Worm (Caenorhabditis elegans) whole organism, L1 larva: ENCODE data around the gene jmjd-1.2.

Source experiments
- C04F5.9 ChIP-seq: sonication (generic microtip); optimal IDR thresholded peaks from 2 replicates; lab custom pipeline; 2016; ENCODE audit warnings: missing genetic modification characterization, missing compliant biosample characterization
- C16A3.4 ChIP-seq: fragments of 150-350 bp; optimal IDR thresholded peaks from 2 replicates; lab custom pipeline; 2014; ENCODE audit warnings: missing biosample characterization, missing genetic modification characterization
- C34B4.2 ChIP-seq: sonication (generic microtip); optimal IDR thresholded peaks from 2 replicates; lab custom pipeline; 2017; ENCODE audit warnings: mild to moderate bottlenecking, missing genetic modification characterization, missing compliant biosample characterization
- Y116A8C.19 ChIP-seq: sonication (generic microtip); optimal IDR thresholded peaks from 2 replicates; lab custom pipeline; 2016; ENCODE audit warnings: missing compliant biosample characterization, missing genetic modification characterization, borderline replicate concordance
- ama-1 ChIP-seq: fragments of 150-350 bp; optimal IDR thresholded peaks from 2 replicates; lab custom pipeline; 2014
- blmp-1 ChIP-seq: fragments of 150-350 bp; optimal IDR thresholded peaks from 2 replicates; lab custom pipeline; 2014; ENCODE audit warnings: missing biosample characterization, missing genetic modification characterization
- ceh-63 ChIP-seq: fragments of 200-800 bp; sonication (Bioruptor generic); optimal IDR thresholded peaks from 2 replicates; lab custom pipeline; 2018; ENCODE audit warnings: mild to moderate bottlenecking, missing genetic modification characterization, missing compliant biosample characterization
- ceh-8 ChIP-seq: fragments of 200-800 bp; sonication (Bioruptor generic); optimal IDR thresholded peaks from 2 replicates; lab custom pipeline; 2018; ENCODE audit warnings: mild to moderate bottlenecking, missing genetic modification characterization, moderate library complexity, missing compliant biosample characterization
- ceh-82 ChIP-seq, 3 experiments: fragments of 150-350 bp in 1 of 3; sonication (generic microtip) in 2 of 3; optimal IDR thresholded peaks; 2 replicates each; lab custom pipeline; 2014 to 2017; ENCODE audit warnings: missing biosample characterization in 3 of 3, missing genetic modification characterization in 3 of 3
- dpl-1 ChIP-seq, 3 experiments: fragments of 150-350 bp in 2 of 3; sonication (generic microtip) in 1 of 3; optimal IDR thresholded peaks; 2 replicates each; lab custom pipeline; 2014 to 2017; ENCODE audit warnings: missing biosample characterization in 3 of 3, missing genetic modification characterization in 3 of 3, missing genetic modification reagents in 3 of 3
- dsc-1 ChIP-seq: sonication (generic microtip); optimal IDR thresholded peaks from 2 replicates; lab custom pipeline; 2016; ENCODE audit warnings: mild to moderate bottlenecking, missing genetic modification characterization, missing compliant biosample characterization
- efl-1 ChIP-seq, 4 experiments: fragments of 150-350 bp; optimal IDR thresholded peaks in 3 of 4; peaks in 1 of 4; 1 replicate in 1 of 4; 2 replicates in 3 of 4; lab custom pipeline; 2014; ENCODE audit warnings: missing biosample characterization in 2 of 4, missing genetic modification characterization in 2 of 4, missing genetic modification reagents in 2 of 4
- egl-13 ChIP-seq: sonication (generic microtip); optimal IDR thresholded peaks from 2 replicates; lab custom pipeline; 2016; ENCODE audit warnings: missing genotype, missing genetic modification reagents, missing genetic modification characterization, missing compliant biosample characterization
- elt-2 ChIP-seq: sonication (generic microtip); optimal IDR thresholded peaks from 2 replicates; lab custom pipeline; 2016; ENCODE audit warnings: missing genetic modification characterization, mild to moderate bottlenecking, inconsistent platforms, missing compliant biosample characterization, missing genetic modification reagents
- elt-3 ChIP-seq, 6 experiments: fragments of 150-350 bp in 1 of 6; sonication (generic microtip); optimal IDR thresholded peaks; 2 replicates each; lab custom pipeline; 2017 to 2018; ENCODE audit warnings: missing biosample characterization in 6 of 6, missing genetic modification characterization in 6 of 6, inconsistent platforms in 1 of 6
- ets-5 ChIP-seq: fragments of 200-800 bp; sonication (Bioruptor generic); IDR thresholded peaks from 2 replicates; pipeline ENCODE4 v1.3.6; 2022; ENCODE audit warnings: missing genetic modification characterization, missing compliant biosample characterization
- fkh-4 ChIP-seq: sonication (generic microtip); optimal IDR thresholded peaks from 2 replicates; lab custom pipeline; 2016; ENCODE audit warnings: missing compliant biosample characterization, missing genetic modification characterization, borderline replicate concordance
- fkh-8 ChIP-seq: sonication (generic microtip); optimal IDR thresholded peaks from 2 replicates; lab custom pipeline; 2016; ENCODE audit warnings: mild to moderate bottlenecking, missing genetic modification characterization, missing compliant biosample characterization
- fos-1 ChIP-seq: fragments of 150-350 bp; optimal IDR thresholded peaks from 2 replicates; lab custom pipeline; 2014; ENCODE audit warnings: missing biosample characterization, missing genetic modification characterization
- hlh-17 ChIP-seq: fragments of 200-800 bp; sonication (Bioruptor generic); optimal IDR thresholded peaks from 2 replicates; lab custom pipeline; 2018; ENCODE audit warnings: missing genetic modification characterization, mild to moderate bottlenecking, missing compliant biosample characterization, moderate library complexity, borderline replicate concordance
- hlh-4 ChIP-seq: sonication (generic microtip); optimal IDR thresholded peaks from 2 replicates; lab custom pipeline; 2016; ENCODE audit warnings: mild to moderate bottlenecking, missing genetic modification characterization, missing compliant biosample characterization
- hpl-2 ChIP-seq: fragments of 150-350 bp; optimal IDR thresholded peaks from 2 replicates; lab custom pipeline; 2014; ENCODE audit warnings: missing biosample characterization, missing genetic modification reagents, missing genetic modification characterization
- isw-1 ChIP-seq: fragments of 200-800 bp; sonication (Bioruptor generic); IDR thresholded peaks from 2 replicates; pipeline ENCODE4 v1.3.6; 2022; ENCODE audit warnings: missing genetic modification characterization, missing compliant biosample characterization
- lin-13 ChIP-seq: fragments of 150-350 bp; optimal IDR thresholded peaks from 2 replicates; lab custom pipeline; 2014; ENCODE audit warnings: missing biosample characterization, missing genetic modification reagents, missing genetic modification characterization
- lin-14 ChIP-seq: fragments of 200-800 bp; sonication (Bioruptor generic); optimal IDR thresholded peaks from 2 replicates; lab custom pipeline; 2018; ENCODE audit warnings: mild to moderate bottlenecking, missing genetic modification characterization, moderate library complexity, missing compliant biosample characterization
- lin-39 ChIP-seq: fragments of 150-350 bp; optimal IDR thresholded peaks from 2 replicates; lab custom pipeline; 2014; ENCODE audit warnings: missing biosample characterization, missing genetic modification reagents, missing genetic modification characterization
- mdl-1 ChIP-seq, 2 experiments: fragments of 150-350 bp; optimal IDR thresholded peaks; 2 replicates each; lab custom pipeline; 2014 to 2017; ENCODE audit warnings: missing biosample characterization in 2 of 2, missing genetic modification characterization in 2 of 2, inconsistent platforms in 1 of 2
- mef-2 ChIP-seq: fragments of 150-350 bp; optimal IDR thresholded peaks from 2 replicates; lab custom pipeline; 2014; ENCODE audit warnings: missing biosample characterization, missing genetic modification characterization
- mep-1 ChIP-seq: fragments of 150-350 bp; optimal IDR thresholded peaks from 2 replicates; lab custom pipeline; 2014; ENCODE audit warnings: missing biosample characterization, missing genetic modification characterization
- nhr-11 ChIP-seq: fragments of 150-350 bp; optimal IDR thresholded peaks from 2 replicates; lab custom pipeline; 2014; ENCODE audit warnings: missing biosample characterization, missing genetic modification characterization
- nhr-12 ChIP-seq: sonication (generic microtip); optimal IDR thresholded peaks from 2 replicates; lab custom pipeline; 2017; ENCODE audit warnings: missing biosample characterization, missing genetic modification characterization
- nhr-19 ChIP-seq: fragments of 200-800 bp; sonication (Bioruptor generic); conservative IDR thresholded peaks from 2 replicates; pipeline ENCODE4 v1.3.6; 2022; ENCODE audit warnings: missing genetic modification characterization, missing compliant biosample characterization
- nhr-28 ChIP-seq: fragments of 150-350 bp; optimal IDR thresholded peaks from 2 replicates; lab custom pipeline; 2014; ENCODE audit warnings: missing biosample characterization, missing genetic modification characterization
- nhr-47 ChIP-seq: sonication (generic microtip); optimal IDR thresholded peaks from 2 replicates; lab custom pipeline; 2016; ENCODE audit warnings: mild to moderate bottlenecking, missing genetic modification characterization, moderate library complexity, missing compliant biosample characterization
- nhr-76 ChIP-seq: sonication (generic microtip); optimal IDR thresholded peaks from 2 replicates; lab custom pipeline; 2017; ENCODE audit warnings: missing biosample characterization, missing genetic modification characterization
- nhr-84 ChIP-seq: sonication (generic microtip); optimal IDR thresholded peaks from 2 replicates; lab custom pipeline; 2017; ENCODE audit warnings: missing biosample characterization, missing genetic modification characterization
- nhr-85 ChIP-seq: sonication (generic microtip); peaks from one replicate; lab custom pipeline; 2016; ENCODE audit warnings: missing genetic modification characterization, inconsistent platforms, missing compliant biosample characterization
- rnt-1 ChIP-seq: sonication (generic microtip); optimal IDR thresholded peaks from 2 replicates; lab custom pipeline; 2016; ENCODE audit warnings: mild to moderate bottlenecking, missing genetic modification characterization, moderate library complexity, missing compliant biosample characterization
- snpc-4 ChIP-seq: fragments of 150-350 bp; optimal IDR thresholded peaks from 2 replicates; lab custom pipeline; 2014; ENCODE audit warnings: missing biosample characterization, missing genetic modification characterization
- sptf-1 ChIP-seq: fragments of 150-350 bp; optimal IDR thresholded peaks from 2 replicates; lab custom pipeline; 2014; ENCODE audit warnings: missing biosample characterization, missing genetic modification characterization
- sup-37 ChIP-seq: fragments of 200-800 bp; sonication (Bioruptor generic); optimal IDR thresholded peaks from 2 replicates; lab custom pipeline; 2018; ENCODE audit warnings: mild to moderate bottlenecking, missing genetic modification characterization, missing compliant biosample characterization
- tbx-2 ChIP-seq: sonication (generic microtip); optimal IDR thresholded peaks from 2 replicates; lab custom pipeline; 2016; ENCODE audit warnings: missing genetic modification characterization, missing compliant biosample characterization
- unc-30 ChIP-seq: sonication (generic microtip); optimal IDR thresholded peaks from 2 replicates; lab custom pipeline; 2017; ENCODE audit warnings: missing biosample characterization, missing genetic modification characterization
- unc-62 ChIP-seq: fragments of 150-350 bp; optimal IDR thresholded peaks from 2 replicates; lab custom pipeline; 2014; ENCODE audit warnings: missing biosample characterization, missing genetic modification reagents, missing genetic modification characterization
- unc-98 ChIP-seq: fragments of 200-800 bp; sonication (Bioruptor generic); IDR thresholded peaks from 2 replicates; pipeline ENCODE4 v1.3.6; 2022; ENCODE audit warnings: missing genetic modification characterization, missing compliant biosample characterization
- xbp-1 ChIP-seq: sonication (generic microtip); optimal IDR thresholded peaks from 2 replicates; lab custom pipeline; 2016; ENCODE audit warnings: missing genetic modification characterization, missing compliant biosample characterization
- zag-1 ChIP-seq: fragments of 150-350 bp; optimal IDR thresholded peaks from 2 replicates; lab custom pipeline; 2014; ENCODE audit warnings: missing biosample characterization, missing genetic modification characterization
- ztf-11 ChIP-seq, 2 experiments: sonication (generic microtip); optimal IDR thresholded peaks; 2 replicates each; lab custom pipeline; 2016 to 2017; ENCODE audit warnings: missing genetic modification characterization in 2 of 2, missing biosample characterization in 1 of 2, missing compliant biosample characterization in 1 of 2

The jmjd-1.2 gene

ce11 chrIV:4660151-4661041 lies at the start of gene jmjd-1.2, which contains the start of gene F29B9.11 (continued):
- TF ChIP-seq hpl-2 (GFP tag; lab: Kevin White, UChicago): peak; percentile 86
- TF ChIP-seq mep-1 (tag; lab: Kevin White, UChicago): peak; percentile 62
- TF ChIP-seq nhr-12 (tag; lab: Kevin White, UChicago): no peak
- TF ChIP-seq ets-5 (GFP tag; lab: Robert Waterston, UW): no peak
- TF ChIP-seq isw-1: peak; percentile 93
- peak; percentile 95 for TF ChIP-seq lin-14 (GFP tag; lab: Kevin White, UChicago)
- TF ChIP-seq nhr-28 (tag; lab: Kevin White, UChicago): no peak
- peak; percentile 64 to 90 (median 82) for TF ChIP-seq ceh-82 (tag; optimal IDR thresholded peaks at IDR 0.05; lab: Kevin White, UChicago)
- TF ChIP-seq egl-13 (tag; lab: Kevin White, UChicago): peak; percentile 95
- TF ChIP-seq lin-13 (GFP tag; lab: Kevin White, UChicago): peak; percentile 86
- peak; percentile 33 for TF ChIP-seq snpc-4 (tag; lab: Kevin White, UChicago)
- TF ChIP-seq C04F5.9 (tag; lab: Kevin White, UChicago): peak; percentile 79
- peak; percentile 98 for TF ChIP-seq tbx-2 (tag; lab: Kevin White, UChicago)
- TF ChIP-seq zag-1: peak; percentile 49
- peak; percentile 73 for TF ChIP-seq lin-39
- peak; percentile 95 for TF ChIP-seq rnt-1 (tag; lab: Kevin White, UChicago)
- peak; percentile 68 for TF ChIP-seq sup-37 (GFP tag; lab: Kevin White, UChicago)
- peak; percentile 74 for TF ChIP-seq Y116A8C.19 (tag; lab: Kevin White, UChicago)
- peak; percentile 79 for TF ChIP-seq fos-1
- peak; percentile 98 for TF ChIP-seq unc-98 (GFP tag; lab: Robert Waterston, UW)
- no peak for TF ChIP-seq sptf-1 (tag; lab: Kevin White, UChicago)
- TF ChIP-seq ztf-11 (tag; optimal IDR thresholded peaks at IDR 0.05; lab: Kevin White, UChicago): peak in 1 of 2 experiments; percentile 91
- TF ChIP-seq nhr-47 (tag; lab: Kevin White, UChicago): peak; percentile 96
- TF ChIP-seq nhr-11 (tag; lab: Kevin White, UChicago): peak; percentile 80
- TF ChIP-seq hlh-17 (GFP tag; lab: Kevin White, UChicago): no peak
- peak; percentile 57 for TF ChIP-seq ama-1
- peak; percentile 94 for TF ChIP-seq dsc-1 (tag; lab: Kevin White, UChicago)
- peak; percentile 72 to 78 (median 77) for TF ChIP-seq dpl-1 (GFP tag; optimal IDR thresholded peaks at IDR 0.05; lab: Kevin White, UChicago)
- TF ChIP-seq mef-2 (tag; lab: Kevin White, UChicago): no peak
- TF ChIP-seq C16A3.4 (tag; lab: Kevin White, UChicago): peak; percentile 80
- peak; percentile 90 for TF ChIP-seq nhr-19 (GFP tag; lab: Robert Waterston, UW)
- TF ChIP-seq nhr-76 (tag; lab: Kevin White, UChicago): no peak
- TF ChIP-seq unc-30 (tag; lab: Kevin White, UChicago): no peak
- TF ChIP-seq hlh-4 (tag; lab: Kevin White, UChicago): no peak
- peak; percentile 42 for TF ChIP-seq ceh-8 (GFP tag; lab: Kevin White, UChicago)

DNA sequence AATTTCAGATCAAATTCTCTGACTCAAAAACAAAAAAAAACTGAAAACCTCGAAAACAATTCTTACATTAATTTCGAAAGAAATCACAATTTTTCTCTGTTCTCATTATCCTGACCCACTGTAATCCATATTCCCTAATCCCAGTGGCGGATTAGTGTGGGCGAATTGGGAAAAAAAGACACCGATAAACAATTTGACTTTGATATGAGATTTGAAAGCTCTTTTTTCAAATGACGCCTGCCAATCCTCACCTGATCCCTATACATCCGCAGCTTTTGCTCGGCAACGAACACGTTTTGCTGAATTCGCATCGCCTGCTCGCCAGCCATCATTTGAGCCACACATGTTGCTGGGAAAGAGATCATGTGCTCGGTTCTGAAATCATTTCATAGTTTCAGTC lies 49.1 kb upstream of the jmjd-1.2 start:
- TF ChIP-seq unc-30 (tag; lab: Kevin White, UChicago) (no peak), ztf-11 (tag; optimal IDR thresholded peaks at IDR 0.05; lab: Kevin White, UChicago) (no peak), xbp-1 (tag; lab: Kevin White, UChicago) (no peak), fkh-4 (tag; lab: Kevin White, UChicago) (no peak), C34B4.2 (tag; lab: Kevin White, UChicago) (no peak), zag-1 (no peak), mef-2 (tag; lab: Kevin White, UChicago) (no peak), dsc-1 (tag; lab: Kevin White, UChicago) (peak; percentile 61), nhr-12 (tag; lab: Kevin White, UChicago) (no peak), mdl-1 (tag; optimal IDR thresholded peaks at IDR 0.05; lab: Kevin White, UChicago) (no peak), ceh-63 (GFP tag; lab: Kevin White, UChicago) (no peak), elt-2 (tag; lab: Kevin White, UChicago) (no peak), unc-62 (GFP tag; lab: Kevin White, UChicago) (no peak), lin-14 (GFP tag; lab: Kevin White, UChicago) (no peak), mep-1 (tag; lab: Kevin White, UChicago) (no peak), elt-3 (tag; optimal IDR thresholded peaks at IDR 0.05; lab: Kevin White, UChicago) (no peak), hpl-2 (GFP tag; lab: Kevin White, UChicago) (no peak), efl-1 (optimal IDR thresholded peaks at IDR 0.05; lab: Kevin White, UChicago) (no peak), efl-1 (GFP tag; optimal IDR thresholded peaks at IDR 0.05 in 1 of 2; lab: Kevin White, UChicago) (peak in 1 of 2 experiments; percentile 39), nhr-84 (tag; lab: Kevin White, UChicago) (no peak), blmp-1 (no peak), fkh-8 (tag; lab: Kevin White, UChicago) (peak; percentile 48), nhr-85 (peak; percentile 62), Y116A8C.19 (tag; lab: Kevin White, UChicago) (no peak)
